Fruit fly (Drosophila melanogaster): Measurements from ENCODE around the gene Ip259.

The Ip259 gene

DNA sequence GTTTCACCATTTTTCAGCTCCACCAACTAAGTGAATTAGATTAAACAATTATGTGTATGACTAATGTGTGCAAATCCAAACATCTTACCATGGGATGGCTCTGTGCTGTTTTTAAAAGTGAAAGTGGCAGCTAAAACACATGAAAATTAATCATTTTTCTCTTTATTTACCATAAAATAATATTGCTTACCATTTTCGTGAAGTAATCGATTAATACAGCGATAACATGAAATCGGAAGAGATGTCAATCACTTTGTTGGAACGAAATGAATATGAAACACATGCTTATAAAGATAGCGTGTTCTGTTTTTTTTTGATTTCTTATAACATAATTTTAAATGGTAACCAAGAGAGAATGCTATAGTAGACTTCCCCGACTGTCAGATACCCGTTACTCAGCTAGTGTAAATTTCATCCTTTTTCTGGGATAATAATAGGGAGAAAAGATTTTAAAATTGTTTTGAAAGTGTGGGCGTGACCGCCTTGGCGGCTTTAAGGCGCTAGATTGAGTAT, 4.3 kb upstream of the Ip259 start (continued):
- TF ChIP-seq H2.0 (GFP tag; IDR thresholded peaks at IDR 0.05) (no peak), YL-1 (GFP tag; optimal IDR thresholded peaks at IDR 0.05) (peak; percentile 45), nerfin-2 (GFP tag; IDR thresholded peaks at IDR 0.05; ENCODE audit: partially characterized antibody) (no peak), vvl (GFP tag; IDR thresholded peaks at IDR 0.05) (no peak), CG31388 (GFP tag; optimal IDR thresholded peaks at IDR 0.05) (no peak), CG6254 (GFP tag; optimal IDR thresholded peaks at IDR 0.05) (no peak), gro (GFP tag; optimal IDR thresholded peaks at IDR 0.05) (no peak), kay (GFP tag; optimal IDR thresholded peaks at IDR 0.05) (no peak), CG12236 (GFP tag; optimal IDR thresholded peaks at IDR 0.05) (no peak), shn (GFP tag; optimal IDR thresholded peaks at IDR 0.05) (no peak), D19A (tag; optimal IDR thresholded peaks at IDR 0.05) (no peak), gsb-n (tag; optimal IDR thresholded peaks at IDR 0.05) (no peak), CG13894 (tag; optimal IDR thresholded peaks at IDR 0.05) (no peak), Dp (GFP tag; optimal IDR thresholded peaks at IDR 0.05) (no peak), CG10147 (GFP tag; optimal IDR thresholded peaks at IDR 0.05) (no peak), hth (optimal IDR thresholded peaks at IDR 0.05) (no peak), CG4282 (GFP tag; optimal IDR thresholded peaks at IDR 0.05) (no peak), CG6854 (GFP tag; optimal IDR thresholded peaks at IDR 0.05) (no peak), phol (tag; optimal IDR thresholded peaks at IDR 0.05) (peak; percentile 13), BEAF-32 (GFP tag; optimal IDR thresholded peaks at IDR 0.05) (peak; percentile 57), ttk (GFP tag; IDR thresholded peaks at IDR 0.05) (no peak), C15 (GFP tag; IDR thresholded peaks at IDR 0.05) (no peak), CG13287 (GFP tag; IDR thresholded peaks at IDR 0.05; ENCODE audit: partially characterized antibody) (peak; percentile 62), CG16813 (GFP tag; IDR thresholded peaks at IDR 0.05; ENCODE audit: partially characterized antibody) (peak; percentile 45; the same call in 1 of the 3 replicates), tin (GFP tag; optimal IDR thresholded peaks at IDR 0.05) (no peak), CG10267 (tag; optimal IDR thresholded peaks at IDR 0.05) (peak; percentile 15), CG31441 (GFP tag; IDR thresholded peaks at IDR 0.05) (no peak), GATAe (GFP tag; conservative IDR thresholded peaks at IDR 0.05) (no peak), crp (GFP tag; optimal IDR thresholded peaks at IDR 0.05) (no peak), amos (GFP tag; IDR thresholded peaks at IDR 0.05; ENCODE audit: partially characterized antibody) (peak; percentile 21; the same call in 1 of the 2 replicates), CG34224 (GFP tag; IDR thresholded peaks at IDR 0.05; ENCODE audit: partially characterized antibody) (peak; percentile 44; the same call in 2 of the 3 replicates), odd (GFP tag; optimal IDR thresholded peaks at IDR 0.05) (no peak), lab (GFP tag; optimal IDR thresholded peaks at IDR 0.05) (no peak), luna (GFP tag; optimal IDR thresholded peaks at IDR 0.05) (no peak), pfk (GFP tag; optimal IDR thresholded peaks at IDR 0.05) (peak; percentile 92), CG11696 (GFP tag; IDR thresholded peaks at IDR 0.05) (no peak), Dip3 (GFP tag; optimal IDR thresholded peaks at IDR 0.05) (no peak), CG8478 (optimal IDR thresholded peaks at IDR 0.05) (no peak), ci (GFP tag; IDR thresholded peaks at IDR 0.05) (no peak), CG7357 (GFP tag; IDR thresholded peaks at IDR 0.05) (no peak), B-H2 (GFP tag; optimal IDR thresholded peaks at IDR 0.05) (no peak), CG6689 (GFP tag; IDR thresholded peaks at IDR 0.05) (no peak), Taf1 (GFP tag; IDR thresholded peaks at IDR 0.05) (no peak), cwo (GFP tag; optimal IDR thresholded peaks at IDR 0.05) (no peak), peb (GFP tag; IDR thresholded peaks at IDR 0.05) (no peak), CG18619 (GFP tag; optimal IDR thresholded peaks at IDR 0.05) (no peak), CG18599 (GFP tag; optimal IDR thresholded peaks at IDR 0.05) (no peak), Bdp1 (GFP tag; optimal IDR thresholded peaks at IDR 0.05) (no peak), Lpt (GFP tag; optimal IDR thresholded peaks at IDR 0.05) (no peak), pzg (GFP tag; optimal IDR thresholded peaks at IDR 0.05) (peak; percentile 33), row (GFP tag; IDR thresholded peaks at IDR 0.05) (peak; percentile 60)
